Worm (Caenorhabditis elegans) whole organism, midembryonic: Measurements from ENCODE around the gene sqrd-1.

Source experiments
- T22C8.4 ChIP-seq: fragments of 200-800 bp; sonication (Bioruptor generic); IDR thresholded peaks from 2 replicates; pipeline ENCODE4 v1.3.6; 2022; ENCODE audit warnings: missing genetic modification characterization, missing compliant biosample characterization
- cog-1 ChIP-seq: sonication (generic microtip); optimal IDR thresholded peaks from 2 replicates; lab custom pipeline; 2016; ENCODE audit warnings: missing genetic modification characterization, missing compliant biosample characterization
- flt-1 ChIP-seq: fragments of 200-800 bp; sonication (Bioruptor generic); IDR thresholded peaks from 2 replicates; pipeline ENCODE4 v1.3.6; 2022; ENCODE audit warnings: missing genetic modification characterization, missing compliant biosample characterization
- klf-2 ChIP-seq: fragments of 200-800 bp; sonication (Bioruptor generic); conservative IDR thresholded peaks from 2 replicates; pipeline ENCODE4 v1.3.6; 2022; ENCODE audit warnings: missing genetic modification reagents, missing genetic modification characterization, missing compliant biosample characterization
- med-1 ChIP-seq: sonication (generic microtip); optimal IDR thresholded peaks from 2 replicates; lab custom pipeline; 2017; ENCODE audit warnings: missing genetic modification characterization, mild to moderate bottlenecking, missing compliant biosample characterization, antibody characterized with exemption, missing genetic modification reagents; ENCODE audit not compliant: insufficient read depth
- ztf-23 ChIP-seq: fragments of 200-800 bp; sonication (Bioruptor generic); IDR thresholded peaks from 2 replicates; pipeline ENCODE4 v1.3.6; 2022; ENCODE audit warnings: missing genetic modification reagents, missing genetic modification characterization, missing compliant biosample characterization
- ztf-29 ChIP-seq: fragments of 200-800 bp; sonication (Bioruptor generic); IDR thresholded peaks from 2 replicates; pipeline ENCODE4 v1.3.6; 2022; ENCODE audit warnings: missing genetic modification reagents, missing genetic modification characterization, missing compliant biosample characterization

DNA sequence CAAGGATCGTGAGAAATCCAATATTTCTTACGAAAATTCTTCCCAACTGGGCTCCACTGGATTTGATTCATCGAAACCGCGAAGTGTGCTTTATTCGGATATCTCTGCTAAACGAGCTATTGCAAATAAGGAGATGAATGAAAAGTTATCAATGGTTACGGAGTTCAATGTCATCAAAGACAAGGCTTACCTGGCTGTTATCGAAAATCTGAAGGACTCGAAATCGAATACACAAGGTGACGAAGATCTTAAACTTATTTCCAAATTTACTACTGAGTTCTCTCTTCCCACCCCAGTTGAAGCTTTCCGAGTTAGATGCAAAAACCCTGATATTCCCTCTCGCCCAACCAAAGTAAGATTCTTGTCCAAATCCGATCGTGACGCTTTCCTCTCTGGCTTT lies 33.4 kb upstream of the sqrd-1 start:
- no peak for TF ChIP-seq klf-2
- no peak for TF ChIP-seq flt-1
- no peak for TF ChIP-seq ztf-23 (GFP tag; lab: Robert Waterston, UW)
- TF ChIP-seq ztf-29 (GFP tag; lab: Robert Waterston, UW): no peak
- TF ChIP-seq cog-1 (tag; lab: Kevin White, UChicago): no peak
- TF ChIP-seq T22C8.4 (GFP tag; lab: Robert Waterston, UW): no peak
- TF ChIP-seq med-1 (GFP tag; lab: Kevin White, UChicago): no peak
